Fruit fly (Drosophila melanogaster) whole organism, embryonic: ENCODE measurements around the gene CG32811.
A peak's percentile ranks its signal among the peaks of the same experiment; 100 is the strongest.

ENCODE experiments used
- CG10462 ChIP-seq: fragments of 200-800 bp; sonication (Bioruptor generic); optimal IDR thresholded peaks from 2 replicates; lab custom pipeline; 2016; ENCODE audit warnings: missing biosample characterization, missing genetic modification characterization
- CG12299 ChIP-seq: fragments of 200-800 bp; sonication (Bioruptor generic); optimal IDR thresholded peaks from 2 replicates; lab custom pipeline; 2018; ENCODE audit warnings: missing biosample characterization, mild to moderate bottlenecking, missing genetic modification characterization
- CG14014 ChIP-seq: fragments of 200-800 bp; sonication (Bioruptor generic); IDR thresholded peaks from 2 replicates; pipeline ENCODE4 v1.3.6; 2022; ENCODE audit warnings: missing biosample characterization, missing genetic modification characterization
- CG14860 ChIP-seq: fragments of 200-800 bp; sonication (Bioruptor generic); IDR thresholded peaks from 3 replicates; pipeline ENCODE4 v1.3.6; 2022; ENCODE audit warnings: missing biosample characterization, missing genetic modification characterization; ENCODE audit not compliant: partially characterized antibody
- D19A ChIP-seq: fragments of 200-800 bp; optimal IDR thresholded peaks from 3 replicates; lab custom pipeline; 2019; ENCODE audit warnings: missing biosample characterization, mild to moderate bottlenecking, missing genetic modification characterization, moderate library complexity
- ERR ChIP-seq: fragments of 200-800 bp; sonication (Bioruptor generic); optimal IDR thresholded peaks from 2 replicates; lab custom pipeline; 2016; ENCODE audit warnings: missing biosample characterization, missing genetic modification characterization
- Nf-YA ChIP-seq: fragments of 200-800 bp; sonication (Bioruptor generic); IDR thresholded peaks from 2 replicates; pipeline ENCODE4 v1.3.6; 2022; ENCODE audit warnings: missing biosample characterization, missing genetic modification characterization
- chm ChIP-seq: fragments of 200-800 bp; sonication (Bioruptor generic); IDR thresholded peaks from 2 replicates; pipeline ENCODE4 v1.3.6; 2022; ENCODE audit warnings: missing biosample characterization, missing genetic modification characterization
- insv ChIP-seq, 2 experiments: fragments of 200-800 bp; sonication (Bioruptor generic); optimal IDR thresholded peaks; 3 replicates each; lab custom pipeline; 2016 to 2018; ENCODE audit warnings: missing biosample characterization in 2 of 2, missing genetic modification characterization in 2 of 2
- luna ChIP-seq: fragments of 200-800 bp; sonication (Bioruptor generic); optimal IDR thresholded peaks from 2 replicates; lab custom pipeline; 2016; ENCODE audit warnings: missing biosample characterization, missing genetic modification characterization
- ranshi ChIP-seq: fragments of 200-800 bp; sonication (Bioruptor generic); IDR thresholded peaks from 2 replicates; pipeline ENCODE4 v1.3.6; 2022; ENCODE audit warnings: missing biosample characterization, missing genetic modification characterization
- row ChIP-seq: fragments of 200-800 bp; sonication (Bioruptor generic); IDR thresholded peaks from 3 replicates; pipeline ENCODE4 v1.3.6; 2022; ENCODE audit warnings: missing biosample characterization, missing genetic modification characterization
- sd ChIP-seq: fragments of 200-800 bp; sonication (Bioruptor generic); optimal IDR thresholded peaks from 3 replicates; lab custom pipeline; 2018; ENCODE audit warnings: missing biosample characterization, mild to moderate bottlenecking, missing genetic modification characterization, moderate library complexity
- yki ChIP-seq: fragments of >200 bp; optimal IDR thresholded peaks from 3 replicates; lab custom pipeline; 2018

DNA sequence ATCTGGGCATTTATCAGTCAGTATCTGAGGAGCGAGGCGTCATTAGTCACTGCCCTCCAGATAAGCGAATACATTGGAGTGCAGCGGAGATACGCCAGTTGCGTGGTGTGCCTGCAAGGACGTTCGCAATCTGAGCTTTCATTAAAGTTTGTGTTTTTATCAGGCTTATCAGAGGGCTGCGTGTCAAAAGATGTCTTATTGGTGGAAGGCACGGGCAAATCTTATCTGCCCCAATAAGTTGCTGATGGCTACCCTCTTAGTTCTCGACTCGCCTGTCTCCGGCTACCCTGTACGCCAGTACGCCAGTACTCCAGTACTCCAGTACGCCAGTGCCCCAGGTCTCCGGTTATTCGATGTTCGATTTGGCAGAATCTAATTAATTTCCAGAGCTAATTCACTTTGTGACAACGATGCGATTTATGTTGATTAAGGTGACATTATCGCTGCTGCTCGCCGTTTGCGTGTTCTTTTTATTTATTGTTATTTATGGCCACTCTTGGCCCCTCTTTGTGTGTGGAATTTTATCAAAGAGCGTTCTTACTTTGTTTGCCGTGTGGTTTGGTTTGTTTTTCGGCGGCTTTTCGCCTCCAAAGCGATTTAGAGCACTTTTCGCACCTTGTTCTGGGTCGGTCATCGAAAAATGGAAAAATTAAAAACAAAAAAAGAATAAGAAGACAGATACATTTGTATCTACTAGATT, 41.3 kb downstream of the CG32811 start:
- TF ChIP-seq CG10462 (GFP tag; lab: Kevin White, UChicago) (no peak), CG12299 (tag; lab: Kevin White, UChicago) (no peak), row (GFP tag; lab: Robert Waterston, UW) (no peak), chm (GFP tag; lab: Robert Waterston, UW) (no peak; the same call in 1 of the 2 replicates), D19A (tag; lab: Kevin White, UChicago) (no peak), luna (no peak), yki (lab: Kevin White, UChicago) (no peak), CG14014 (GFP tag; lab: Robert Waterston, UW) (no peak), sd (peak; percentile 95), Nf-YA (no peak), ranshi (GFP tag; lab: Robert Waterston, UW) (no peak), CG14860 (GFP tag; lab: Robert Waterston, UW) (no peak), ERR (GFP tag; lab: Kevin White, UChicago) (no peak), insv (GFP tag; optimal IDR thresholded peaks at IDR 0.05; lab: Kevin White, UChicago) (no peak)
